Fruit fly (Drosophila melanogaster): ENCODE measurements around the gene RpS6.

- no peak for TF ChIP-seq CTCF (optimal IDR thresholded peaks at IDR 0.05)
- TF ChIP-seq CG8478 (optimal IDR thresholded peaks at IDR 0.05), result no peak
Observed at dm6 chrX:7944772-7945722, 43.9 kb upstream of the RpS6 start.
